Worm (Caenorhabditis elegans): ENCODE data around the gene F13D12.10.

Gene F13D12.10

ce11 chrII:11761806-11762512 is 48.4 kb downstream of the F13D12.10 start (continued):
- TF ChIP-seq elt-3 (tag; optimal IDR thresholded peaks at IDR 0.05) = peak in 1 of 6 experiments; percentile 65
- TF ChIP-seq lsy-2 (tag; optimal IDR thresholded peaks at IDR 0.05) = peak in 1 of 2 experiments; percentile 89
- peak; percentile 98 for TF ChIP-seq ama-1 (optimal IDR thresholded peaks at IDR 0.05)
- no peak for TF ChIP-seq dsc-1 (tag; optimal IDR thresholded peaks at IDR 0.05)
- peak; percentile 8 for TF ChIP-seq elt-2 (tag; optimal IDR thresholded peaks at IDR 0.05)
- peak; percentile 41 for TF ChIP-seq nhr-19 (GFP tag; conservative IDR thresholded peaks at IDR 0.05)
- TF ChIP-seq swsn-7 (tag; optimal IDR thresholded peaks at IDR 0.05) = peak; percentile 31
- peak; percentile 80 for TF ChIP-seq fkh-8 (tag; optimal IDR thresholded peaks at IDR 0.05)
- no peak for TF ChIP-seq fkh-4 (tag; optimal IDR thresholded peaks at IDR 0.05; ENCODE audit: borderline replicate concordance)
- peak; percentile 44 for TF ChIP-seq lin-13 (GFP tag; optimal IDR thresholded peaks at IDR 0.05)
- peak; percentile 27 for TF ChIP-seq aha-1 (tag; optimal IDR thresholded peaks at IDR 0.05)
- TF ChIP-seq pax-3 (tag; optimal IDR thresholded peaks at IDR 0.05) = peak; percentile 31
- TF ChIP-seq snpc-4 (tag; optimal IDR thresholded peaks at IDR 0.05) = peak; percentile 63
- TF ChIP-seq aly-2 (tag; optimal IDR thresholded peaks at IDR 0.05) = peak; percentile 98
- TF ChIP-seq nhr-71 (tag; optimal IDR thresholded peaks at IDR 0.05) = peak; percentile 66
- TF ChIP-seq nhr-85 (tag) = peak; percentile 43
- no peak for TF ChIP-seq ceh-90 (tag; optimal IDR thresholded peaks at IDR 0.05)

DNA sequence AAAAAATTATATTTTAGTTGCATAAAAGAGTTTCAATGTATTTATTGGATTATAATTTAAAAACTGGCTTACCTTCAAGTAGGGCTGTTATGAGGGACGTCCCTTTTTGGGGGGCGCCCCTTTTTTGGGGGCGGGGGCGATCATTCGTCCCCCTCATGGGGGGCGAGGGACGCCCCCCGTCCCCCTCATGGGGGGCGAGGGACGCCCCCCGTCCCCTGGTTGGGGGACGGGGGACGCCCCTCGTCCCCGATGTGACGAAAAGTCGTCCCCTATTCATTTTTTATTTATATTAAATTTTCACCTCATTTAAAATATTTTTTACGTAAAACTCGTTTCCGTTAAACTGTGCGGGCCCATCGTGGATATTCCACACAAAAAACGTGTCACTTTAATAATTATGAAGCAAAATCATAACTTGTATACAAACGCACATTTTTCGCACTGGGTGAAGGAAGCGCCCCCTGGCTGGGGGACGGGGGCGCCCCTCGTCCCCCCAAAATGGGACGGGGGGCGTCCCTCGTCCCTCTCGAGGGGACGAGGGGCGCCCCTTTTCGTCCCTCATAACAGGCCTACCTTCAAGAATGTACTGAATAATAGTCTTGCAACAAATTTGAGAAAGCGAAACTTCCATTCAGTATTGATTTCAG is 52.0 kb downstream of the F13D12.10 start:
- peak; percentile 75 for TF ChIP-seq ceh-8 (GFP tag; optimal IDR thresholded peaks at IDR 0.05)
- TF ChIP-seq unc-30 (tag; optimal IDR thresholded peaks at IDR 0.05) = no peak
